Worm (Caenorhabditis elegans): ENCODE data around the gene Y41E3.22.

DNA sequence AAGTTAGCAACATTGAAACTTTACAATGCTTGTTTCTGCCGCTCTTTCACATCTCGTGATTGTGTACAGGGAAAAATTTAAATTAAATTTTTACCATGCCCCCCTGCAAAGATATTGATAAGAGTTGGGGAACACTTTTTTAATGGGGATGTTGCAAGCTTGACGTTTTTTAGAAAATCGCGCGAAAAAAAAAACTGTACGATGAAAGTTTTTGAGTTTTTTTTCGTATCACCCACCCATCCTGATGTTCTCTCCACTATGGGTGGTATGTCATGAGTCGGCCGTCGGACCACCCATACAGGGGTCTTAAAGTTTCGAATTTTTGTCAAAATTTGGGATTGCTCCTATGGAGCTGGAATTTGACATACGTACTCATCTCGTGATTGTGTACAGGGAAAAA lies 1.5 kb upstream of the Y41E3.22 start:
- TF ChIP-seq unc-130 (tag; optimal IDR thresholded peaks at IDR 0.05) = no peak
- no peak for TF ChIP-seq ceh-63 (GFP tag; optimal IDR thresholded peaks at IDR 0.05)
- no peak for TF ChIP-seq dsc-1 (tag; optimal IDR thresholded peaks at IDR 0.05)
- no peak for TF ChIP-seq nhr-77 (tag; optimal IDR thresholded peaks at IDR 0.05)
- TF ChIP-seq nhr-84 (tag; optimal IDR thresholded peaks at IDR 0.05) = no peak
- no peak for TF ChIP-seq lin-35 (GFP tag; optimal IDR thresholded peaks at IDR 0.05)
- TF ChIP-seq fkh-8 (tag; optimal IDR thresholded peaks at IDR 0.05) = no peak
- no peak for TF ChIP-seq mdl-1 (tag; optimal IDR thresholded peaks at IDR 0.05)
- no peak for TF ChIP-seq fkh-10 (GFP tag; optimal IDR thresholded peaks at IDR 0.05)
